ENCODE assay signal across 2 fruit fly cellular contexts in genomic region chr3L:18007413-18008164, dm6.
TF ChIP-seq lines count a peak whose summit lies in the region.

No protein-coding gene starts in this region.

TF ChIP-seq in whole organism, embryonic, 481 proteins besides CTCF, POLR2A, EP300 and RAD21 (continued from another document):
- TF ChIP-seq odd (GFP tag; optimal IDR thresholded peaks at IDR 0.05; lab: Kevin White, UChicago) (no peak), grn (GFP tag; optimal IDR thresholded peaks at IDR 0.05; lab: Kevin White, UChicago) (peak; percentile 26), kni (GFP tag; optimal IDR thresholded peaks at IDR 0.05; lab: Kevin White, UChicago) (peak; percentile 29), gsb (GFP tag; IDR thresholded peaks at IDR 0.05; lab: Robert Waterston, UW) (no peak), exex (tag; optimal IDR thresholded peaks at IDR 0.05; lab: Kevin White, UChicago) (peak; percentile 66)

TF ChIP-seq in whole organism, prepupa, 60 proteins besides CTCF, POLR2A, EP300 and RAD21 (continued from another document):
- TF ChIP-seq CG6792 (GFP tag; optimal IDR thresholded peaks at IDR 0.05; lab: Kevin White, UChicago): no peak
- TF ChIP-seq Gug (GFP tag; IDR thresholded peaks at IDR 0.05; lab: Robert Waterston, UW): no peak
- TF ChIP-seq dsx (GFP tag; optimal IDR thresholded peaks at IDR 0.05; lab: Kevin White, UChicago; ENCODE audit: poor library complexity, severe bottlenecking): no peak
- no peak for TF ChIP-seq fd59A (GFP tag; optimal IDR thresholded peaks at IDR 0.05; lab: Kevin White, UChicago)
- no peak for TF ChIP-seq ss (GFP tag; optimal IDR thresholded peaks at IDR 0.05; lab: Kevin White, UChicago)
- no peak for TF ChIP-seq CG32006 (GFP tag; optimal IDR thresholded peaks at IDR 0.05; lab: Kevin White, UChicago)
- no peak for TF ChIP-seq eg (GFP tag; IDR thresholded peaks at IDR 0.05; lab: Robert Waterston, UW)
- TF ChIP-seq Hr4 (GFP tag; optimal IDR thresholded peaks at IDR 0.05; lab: Kevin White, UChicago): no peak
- no peak for TF ChIP-seq CG9139 (GFP tag; optimal IDR thresholded peaks at IDR 0.05; lab: Kevin White, UChicago)
- no peak for TF ChIP-seq CG10669 (GFP tag; optimal IDR thresholded peaks at IDR 0.05; lab: Kevin White, UChicago)
- no peak for TF ChIP-seq CG8319 (GFP tag; optimal IDR thresholded peaks at IDR 0.05; lab: Kevin White, UChicago)
- no peak for TF ChIP-seq CG3919 (GFP tag; optimal IDR thresholded peaks at IDR 0.05; lab: Kevin White, UChicago)
- TF ChIP-seq salr (GFP tag; optimal IDR thresholded peaks at IDR 0.05; lab: Kevin White, UChicago): no peak
- no peak for TF ChIP-seq Hr39 (GFP tag; optimal IDR thresholded peaks at IDR 0.05; lab: Kevin White, UChicago)
- TF ChIP-seq CG10631 (GFP tag; optimal IDR thresholded peaks at IDR 0.05; lab: Kevin White, UChicago): no peak
- TF ChIP-seq lz (GFP tag; optimal IDR thresholded peaks at IDR 0.05; lab: Kevin White, UChicago): no peak
- peak; percentile 66 for TF ChIP-seq vri (GFP tag; optimal IDR thresholded peaks at IDR 0.05; lab: Kevin White, UChicago)
- TF ChIP-seq CG6276 (GFP tag; optimal IDR thresholded peaks at IDR 0.05; lab: Kevin White, UChicago): no peak
- no peak for TF ChIP-seq CG11294 (GFP tag; IDR thresholded peaks at IDR 0.05; lab: Robert Waterston, UW)
- TF ChIP-seq Ets21C (GFP tag; optimal IDR thresholded peaks at IDR 0.05; lab: Kevin White, UChicago): no peak
- no peak for TF ChIP-seq fkh (GFP tag; optimal IDR thresholded peaks at IDR 0.05; lab: Kevin White, UChicago)
- TF ChIP-seq fd85E (GFP tag; optimal IDR thresholded peaks at IDR 0.05; lab: Kevin White, UChicago): no peak
- peak; percentile 5 for TF ChIP-seq Smox (GFP tag; optimal IDR thresholded peaks at IDR 0.05; lab: Kevin White, UChicago)
- peak; percentile 17 for TF ChIP-seq Eip78C (GFP tag; lab: Kevin White, UChicago)
- TF ChIP-seq CG6854 (GFP tag; optimal IDR thresholded peaks at IDR 0.05; lab: Kevin White, UChicago): peak; percentile 17
- no peak for TF ChIP-seq achi (GFP tag; optimal IDR thresholded peaks at IDR 0.05; lab: Kevin White, UChicago)
- peak; percentile 61 for TF ChIP-seq Sox102F (GFP tag; optimal IDR thresholded peaks at IDR 0.05; lab: Kevin White, UChicago)
- TF ChIP-seq CG31627 (GFP tag; optimal IDR thresholded peaks at IDR 0.05; lab: Kevin White, UChicago): no peak
- peak; percentile 41 for TF ChIP-seq Eip93F (GFP tag; optimal IDR thresholded peaks at IDR 0.05; lab: Kevin White, UChicago)
- TF ChIP-seq svp (GFP tag; lab: Kevin White, UChicago): peak; percentile 57
- TF ChIP-seq Hr38 (GFP tag; optimal IDR thresholded peaks at IDR 0.05; lab: Kevin White, UChicago): no peak
- TF ChIP-seq Eip75B (GFP tag; optimal IDR thresholded peaks at IDR 0.05; lab: Kevin White, UChicago): no peak
- no peak for TF ChIP-seq Ets96B (tag; optimal IDR thresholded peaks at IDR 0.05; lab: Kevin White, UChicago)
- TF ChIP-seq CG7368 (GFP tag; optimal IDR thresholded peaks at IDR 0.05; lab: Kevin White, UChicago): no peak
- TF ChIP-seq acj6 (GFP tag; optimal IDR thresholded peaks at IDR 0.05; lab: Kevin White, UChicago): no peak
- TF ChIP-seq CG1621 (tag; optimal IDR thresholded peaks at IDR 0.05; lab: Kevin White, UChicago): no peak
